Worm (Caenorhabditis elegans): ENCODE results near the gene fzo-1.
A peak's percentile ranks its signal among the peaks of the same experiment; 100 is the strongest.
"Not testable (repeated sequence)": the region's sequence is repeated elsewhere in the genome, so short reads cannot be mapped to it uniquely, and the experiment has no call there.

The fzo-1 gene

ce11 chrII:5836153-5836719, at the start of gene fzo-1:
Gene fzo-1 (minus strand): TSS chrII:5836203.
- TF ChIP-seq ets-7 (tag; optimal IDR thresholded peaks at IDR 0.05) = peak; percentile 48
- no peak for TF ChIP-seq scrt-1 (GFP tag; IDR thresholded peaks at IDR 0.05)
- no peak for TF ChIP-seq flt-1 (GFP tag; IDR thresholded peaks at IDR 0.05)
- TF ChIP-seq aly-1 (tag; optimal IDR thresholded peaks at IDR 0.05) = no peak
- TF ChIP-seq tbx-37 (GFP tag; conservative IDR thresholded peaks at IDR 0.05) = 0 out of 2 replicates have a peak, but pooled peaks have one; percentile 26
- no peak for TF ChIP-seq pes-1 (GFP tag; IDR thresholded peaks at IDR 0.05)
- no peak for TF ChIP-seq hmbx-1 (tag; optimal IDR thresholded peaks at IDR 0.05)
- no peak for TF ChIP-seq ceh-36 (tag; optimal IDR thresholded peaks at IDR 0.05)
- TF ChIP-seq sea-1 (GFP tag; conservative IDR thresholded peaks at IDR 0.05) = no peak
- no peak for TF ChIP-seq ama-1 (optimal IDR thresholded peaks at IDR 0.05)
- peak; percentile 14 for TF ChIP-seq tra-4 (tag; optimal IDR thresholded peaks at IDR 0.05)
- peak; percentile 26 for TF ChIP-seq F13C5.2 (tag; optimal IDR thresholded peaks at IDR 0.05)
- TF ChIP-seq tbx-11 (GFP tag; IDR thresholded peaks at IDR 0.05) = no peak
- peak; percentile 21 for TF ChIP-seq B0310.2 (tag; optimal IDR thresholded peaks at IDR 0.05)
- TF ChIP-seq hmg-4 (GFP tag; optimal IDR thresholded peaks at IDR 0.05) = no peak
- TF ChIP-seq hnd-1 (tag; optimal IDR thresholded peaks at IDR 0.05) = peak; percentile 40
- peak; percentile 36 for TF ChIP-seq ceh-13 (GFP tag; optimal IDR thresholded peaks at IDR 0.05)

ce11 chrII:5884252-5884651, 48.2 kb upstream of the fzo-1 start, which contains the start of gene rfip-1:
Gene rfip-1 (plus strand): TSS chrII:5884552.
- TF ChIP-seq hmg-4 (GFP tag; optimal IDR thresholded peaks at IDR 0.05) (no peak), tbx-37 (GFP tag; conservative IDR thresholded peaks at IDR 0.05) (no peak), tbx-11 (GFP tag; IDR thresholded peaks at IDR 0.05) (no peak), aly-1 (tag; optimal IDR thresholded peaks at IDR 0.05) (no peak), hnd-1 (tag; optimal IDR thresholded peaks at IDR 0.05) (no peak), B0310.2 (tag; optimal IDR thresholded peaks at IDR 0.05) (no peak), ama-1 (optimal IDR thresholded peaks at IDR 0.05) (no peak), ceh-13 (GFP tag; optimal IDR thresholded peaks at IDR 0.05) (no peak), scrt-1 (GFP tag; IDR thresholded peaks at IDR 0.05) (no peak), flt-1 (GFP tag; IDR thresholded peaks at IDR 0.05) (no peak), pes-1 (GFP tag; IDR thresholded peaks at IDR 0.05) (no peak), sea-1 (GFP tag; conservative IDR thresholded peaks at IDR 0.05) (no peak), ets-7 (tag; optimal IDR thresholded peaks at IDR 0.05) (no peak), hmbx-1 (tag; optimal IDR thresholded peaks at IDR 0.05) (no peak), tra-4 (tag; optimal IDR thresholded peaks at IDR 0.05) (no peak), ceh-36 (tag; optimal IDR thresholded peaks at IDR 0.05) (no peak), F13C5.2 (tag; optimal IDR thresholded peaks at IDR 0.05) (no peak)

- TF ChIP-seq tra-4 (tag; optimal IDR thresholded peaks at IDR 0.05) = no peak
- no peak for TF ChIP-seq aly-1 (tag; optimal IDR thresholded peaks at IDR 0.05)
- no peak for TF ChIP-seq ets-7 (tag; optimal IDR thresholded peaks at IDR 0.05)
- TF ChIP-seq sea-1 (GFP tag; conservative IDR thresholded peaks at IDR 0.05) = no peak
- TF ChIP-seq ceh-36 (tag; optimal IDR thresholded peaks at IDR 0.05) = no peak
- no peak for TF ChIP-seq ama-1 (optimal IDR thresholded peaks at IDR 0.05)
- no peak for TF ChIP-seq pes-1 (GFP tag; IDR thresholded peaks at IDR 0.05)
- no peak for TF ChIP-seq flt-1 (GFP tag; IDR thresholded peaks at IDR 0.05)
- TF ChIP-seq hmbx-1 (tag; optimal IDR thresholded peaks at IDR 0.05) = no peak
- TF ChIP-seq B0310.2 (tag; optimal IDR thresholded peaks at IDR 0.05) = no peak
- no peak for TF ChIP-seq tbx-11 (GFP tag; IDR thresholded peaks at IDR 0.05)
Observed at ce11 chrII:5880677-5881076, 44.7 kb upstream of the fzo-1 start.

- TF ChIP-seq hmg-4 (GFP tag; optimal IDR thresholded peaks at IDR 0.05); ets-7 (tag; optimal IDR thresholded peaks at IDR 0.05); tbx-11 (GFP tag; IDR thresholded peaks at IDR 0.05): not testable (repeated sequence)
Observed at ce11 chrII:5876511-5876910, 40.5 kb upstream of the fzo-1 start, which contains the start of gene F55C12.2. Gene F55C12.2 (plus strand): TSS chrII:5876811.

- TF ChIP-seq B0310.2 (tag; optimal IDR thresholded peaks at IDR 0.05) (no peak), tbx-11 (GFP tag; IDR thresholded peaks at IDR 0.05) (no peak), ama-1 (optimal IDR thresholded peaks at IDR 0.05) (no peak), hnd-1 (tag; optimal IDR thresholded peaks at IDR 0.05) (no peak), sea-1 (GFP tag; conservative IDR thresholded peaks at IDR 0.05) (no peak)
Observed at ce11 chrII:5876053-5876452, 40.0 kb upstream of the fzo-1 start, which contains the start of gene F55C12.6. Gene F55C12.6 (minus strand): TSS chrII:5876153.

- TF ChIP-seq tbx-37 (GFP tag; conservative IDR thresholded peaks at IDR 0.05) = no peak
Observed at ce11 chrII:5874130-5874529, 38.1 kb upstream of the fzo-1 start.

- TF ChIP-seq sea-1 (GFP tag; conservative IDR thresholded peaks at IDR 0.05) (no peak), pes-1 (GFP tag; IDR thresholded peaks at IDR 0.05) (no peak), tra-4 (tag; optimal IDR thresholded peaks at IDR 0.05) (no peak), F13C5.2 (tag; optimal IDR thresholded peaks at IDR 0.05) (no peak)
Observed at ce11 chrII:5873564-5874070, 37.6 kb upstream of the fzo-1 start, which contains the start of gene tex-2. Gene tex-2 (minus strand): TSS chrII:5873614.

ce11 chrII:5872414-5872813, 36.4 kb upstream of the fzo-1 start:
- TF ChIP-seq ceh-36 (tag; optimal IDR thresholded peaks at IDR 0.05) = no peak
- no peak for TF ChIP-seq flt-1 (GFP tag; IDR thresholded peaks at IDR 0.05)
- TF ChIP-seq tra-4 (tag; optimal IDR thresholded peaks at IDR 0.05) = no peak
- TF ChIP-seq aly-1 (tag; optimal IDR thresholded peaks at IDR 0.05) = no peak
- no peak for TF ChIP-seq hmbx-1 (tag; optimal IDR thresholded peaks at IDR 0.05)
- no peak for TF ChIP-seq ets-7 (tag; optimal IDR thresholded peaks at IDR 0.05)
- TF ChIP-seq tbx-11 (GFP tag; IDR thresholded peaks at IDR 0.05) = no peak
- TF ChIP-seq pes-1 (GFP tag; IDR thresholded peaks at IDR 0.05) = no peak
- TF ChIP-seq ama-1 (optimal IDR thresholded peaks at IDR 0.05) = no peak
- no peak for TF ChIP-seq hmg-4 (GFP tag; optimal IDR thresholded peaks at IDR 0.05)
- no peak for TF ChIP-seq sea-1 (GFP tag; conservative IDR thresholded peaks at IDR 0.05)
- TF ChIP-seq scrt-1 (GFP tag; IDR thresholded peaks at IDR 0.05) = no peak
- TF ChIP-seq ceh-13 (GFP tag; optimal IDR thresholded peaks at IDR 0.05) = no peak
- no peak for TF ChIP-seq hnd-1 (tag; optimal IDR thresholded peaks at IDR 0.05)
- TF ChIP-seq tbx-37 (GFP tag; conservative IDR thresholded peaks at IDR 0.05) = no peak
- TF ChIP-seq B0310.2 (tag; optimal IDR thresholded peaks at IDR 0.05) = no peak
- no peak for TF ChIP-seq F13C5.2 (tag; optimal IDR thresholded peaks at IDR 0.05)

Measured in whole organism, early embryonic.